Worm (Caenorhabditis elegans): ENCODE data around the gene pat-2.

DNA sequence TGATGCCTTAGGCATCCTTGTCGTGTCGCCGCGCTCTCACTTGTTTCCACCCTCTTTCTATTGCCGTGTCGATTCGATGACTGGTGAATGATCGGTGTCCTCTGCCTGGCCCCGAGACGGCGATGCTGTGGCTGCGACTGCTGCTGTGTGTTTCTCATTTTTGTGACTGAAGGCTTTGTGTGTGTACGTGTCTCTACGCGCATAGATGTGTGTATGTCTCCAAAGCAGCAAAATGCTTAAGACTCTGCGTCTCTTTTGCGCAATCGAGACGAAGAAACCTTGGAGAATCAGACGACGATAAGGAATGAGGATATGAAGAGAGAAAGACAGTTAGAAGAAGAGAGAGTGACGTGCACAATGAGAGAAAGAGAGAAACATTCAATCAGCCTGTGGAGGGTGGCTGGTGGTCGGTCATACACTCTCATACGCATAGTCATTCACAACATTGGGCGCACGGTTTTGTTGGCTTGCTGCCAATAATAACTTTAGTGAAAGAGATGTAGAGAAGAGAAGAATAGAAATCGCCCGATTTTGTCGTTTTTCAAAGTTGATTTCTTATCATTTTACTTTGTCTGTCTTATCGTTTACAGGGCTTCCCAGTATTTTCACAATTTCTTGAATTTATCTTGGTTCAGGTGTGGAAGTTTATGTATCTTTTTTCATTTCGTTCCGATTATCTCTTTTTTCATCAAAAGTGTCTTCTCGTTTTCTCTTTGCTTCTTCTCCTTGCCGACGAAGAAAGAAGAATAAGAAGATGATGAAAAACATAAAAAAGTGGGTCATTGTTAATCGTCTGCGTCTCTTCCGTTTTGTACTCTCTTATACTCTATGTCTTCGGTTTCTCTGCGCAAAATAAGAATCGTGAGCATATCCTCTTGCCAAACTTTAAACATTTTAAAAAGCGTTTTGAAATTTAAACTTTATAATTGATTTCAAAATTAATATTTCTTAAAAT is 16.6 kb upstream of the pat-2 start:
- TF ChIP-seq aly-2 (tag; optimal IDR thresholded peaks at IDR 0.05) (peak; percentile 89), nhr-12 (tag; optimal IDR thresholded peaks at IDR 0.05) (no peak)

Measured in whole organism, L3 larva.